Fruit fly (Drosophila melanogaster) whole organism, adult: ENCODE results near the gene CG34130.
A peak's percentile ranks its signal among the peaks of the same experiment; 100 is the strongest.

ENCODE experiments used
- CG11617 ChIP-seq: fragments of 200-800 bp; sonication (Bioruptor generic); optimal IDR thresholded peaks from 2 replicates; lab custom pipeline; 2017; ENCODE audit warnings: mild to moderate bottlenecking, missing biosample characterization, missing genetic modification reagents, missing genetic modification characterization
- CG12768 ChIP-seq: fragments of 200-800 bp; sonication (Bioruptor generic); optimal IDR thresholded peaks from 2 replicates; lab custom pipeline; 2017; ENCODE audit warnings: missing biosample characterization, missing genetic modification characterization, mild to moderate bottlenecking, moderate library complexity, missing genetic modification reagents
- CG14711 ChIP-seq: fragments of 200-800 bp; sonication (Bioruptor generic); optimal IDR thresholded peaks from 2 replicates; lab custom pipeline; 2018; ENCODE audit warnings: missing biosample characterization, mild to moderate bottlenecking, missing genetic modification characterization, moderate library complexity
- CG1620 ChIP-seq: fragments of 200-800 bp; sonication (Bioruptor generic); optimal IDR thresholded peaks from 2 replicates; lab custom pipeline; 2016; ENCODE audit warnings: missing biosample characterization, missing genetic modification characterization
- CG33017 ChIP-seq: fragments of 200-800 bp; sonication (Bioruptor generic); optimal IDR thresholded peaks from 2 replicates; lab custom pipeline; 2018; ENCODE audit warnings: missing biosample characterization, mild to moderate bottlenecking, missing genetic modification characterization, moderate library complexity
- CG5204 ChIP-seq: fragments of 200-800 bp; sonication (Bioruptor generic); optimal IDR thresholded peaks from 2 replicates; lab custom pipeline; 2016; ENCODE audit warnings: missing biosample characterization, missing genetic modification characterization
- CG7045 ChIP-seq: fragments of 200-800 bp; sonication (Bioruptor generic); optimal IDR thresholded peaks from 2 replicates; lab custom pipeline; 2017; ENCODE audit warnings: missing biosample characterization, mild to moderate bottlenecking, missing genetic modification characterization
- CG7101 ChIP-seq: fragments of 200-800 bp; sonication (Bioruptor generic); optimal IDR thresholded peaks from 2 replicates; lab custom pipeline; 2018; ENCODE audit warnings: missing biosample characterization, mild to moderate bottlenecking, missing genetic modification characterization, moderate library complexity
- Clk ChIP-seq: fragments of 200-800 bp; sonication (Bioruptor generic); optimal IDR thresholded peaks from 2 replicates; lab custom pipeline; 2017; ENCODE audit warnings: missing biosample characterization, missing genetic modification characterization
- Crg-1 ChIP-seq: fragments of 200-800 bp; sonication (Bioruptor generic); optimal IDR thresholded peaks from 2 replicates; lab custom pipeline; 2016; ENCODE audit warnings: missing biosample characterization, missing genetic modification characterization
- Hr96 ChIP-seq: fragments of 200-800 bp; sonication (Bioruptor generic); optimal IDR thresholded peaks from 2 replicates; lab custom pipeline; 2016; ENCODE audit warnings: missing biosample characterization, missing genetic modification characterization
- Mnt ChIP-seq: fragments of 200-800 bp; sonication (Bioruptor generic); optimal IDR thresholded peaks from 2 replicates; lab custom pipeline; 2016; ENCODE audit warnings: missing biosample characterization, mild to moderate bottlenecking, missing genetic modification characterization
- bab1 ChIP-seq: fragments of 200-800 bp; sonication (Bioruptor generic); optimal IDR thresholded peaks from 3 replicates; lab custom pipeline; 2019; ENCODE audit warnings: missing biosample characterization, mild to moderate bottlenecking, missing genetic modification characterization, moderate library complexity
- cic ChIP-seq: fragments of 200-800 bp; sonication (Bioruptor generic); optimal IDR thresholded peaks from 2 replicates; lab custom pipeline; 2017; ENCODE audit warnings: missing biosample characterization, mild to moderate bottlenecking, missing genetic modification characterization, moderate library complexity
- cnc ChIP-seq, 2 experiments: fragments of >200 bp; optimal IDR thresholded peaks; 2 replicates each; lab custom pipeline; 2017
- kay ChIP-seq: fragments of 200-800 bp; sonication (Bioruptor generic); peaks from one replicate; lab custom pipeline; 2016; ENCODE audit warnings: missing biosample characterization, missing genetic modification characterization, borderline replicate concordance
- ovo ChIP-seq: fragments of 200-800 bp; sonication (Bioruptor generic); optimal IDR thresholded peaks from 2 replicates; lab custom pipeline; 2016; ENCODE audit warnings: missing biosample characterization, missing genetic modification characterization
- pad ChIP-seq: fragments of 200-800 bp; sonication (Bioruptor generic); optimal IDR thresholded peaks from 3 replicates; lab custom pipeline; 2017; ENCODE audit warnings: missing biosample characterization, missing genetic modification characterization, mild to moderate bottlenecking, moderate library complexity, missing genetic modification reagents
- tj ChIP-seq: fragments of 200-800 bp; sonication (Bioruptor generic); optimal IDR thresholded peaks from 3 replicates; lab custom pipeline; 2017; ENCODE audit warnings: missing biosample characterization, mild to moderate bottlenecking, missing genetic modification characterization, moderate library complexity
- toe ChIP-seq: fragments of 200-800 bp; sonication (Bioruptor generic); optimal IDR thresholded peaks from 2 replicates; lab custom pipeline; 2016; ENCODE audit warnings: missing biosample characterization, missing genetic modification characterization

Gene CG34130

dm6 chr3R:26228026-26228635 lies 38.4 kb upstream of the CG34130 start:
- TF ChIP-seq ovo (GFP tag; lab: Kevin White, UChicago) (peak; percentile 85), Hr96 (GFP tag; lab: Kevin White, UChicago) (peak; percentile 38), Mnt (peak; percentile 53), pad (GFP tag; lab: Kevin White, UChicago) (peak; percentile 41), toe (GFP tag; lab: Kevin White, UChicago) (peak; percentile 57), CG33017 (peak; percentile 49), cic (GFP tag; lab: Kevin White, UChicago) (peak; percentile 66), CG5204 (no peak), CG11617 (GFP tag; lab: Kevin White, UChicago) (peak; percentile 41), bab1 (GFP tag; lab: Kevin White, UChicago) (no peak), cnc (optimal IDR thresholded peaks at IDR 0.05; lab: Kevin White, UChicago) (no peak), CG14711 (tag; lab: Kevin White, UChicago) (peak; percentile 47), CG1620 (GFP tag; lab: Kevin White, UChicago) (peak; percentile 86), Clk (GFP tag; lab: Kevin White, UChicago) (peak; percentile 53), Crg-1 (GFP tag; lab: Kevin White, UChicago) (peak; percentile 93), kay (GFP tag; lab: Kevin White, UChicago) (no peak), CG7045 (GFP tag; lab: Kevin White, UChicago) (peak; percentile 81), CG7101 (tag; lab: Kevin White, UChicago) (peak; percentile 78), tj (GFP tag; lab: Kevin White, UChicago) (no peak), CG12768 (GFP tag; lab: Kevin White, UChicago) (peak; percentile 71)

DNA sequence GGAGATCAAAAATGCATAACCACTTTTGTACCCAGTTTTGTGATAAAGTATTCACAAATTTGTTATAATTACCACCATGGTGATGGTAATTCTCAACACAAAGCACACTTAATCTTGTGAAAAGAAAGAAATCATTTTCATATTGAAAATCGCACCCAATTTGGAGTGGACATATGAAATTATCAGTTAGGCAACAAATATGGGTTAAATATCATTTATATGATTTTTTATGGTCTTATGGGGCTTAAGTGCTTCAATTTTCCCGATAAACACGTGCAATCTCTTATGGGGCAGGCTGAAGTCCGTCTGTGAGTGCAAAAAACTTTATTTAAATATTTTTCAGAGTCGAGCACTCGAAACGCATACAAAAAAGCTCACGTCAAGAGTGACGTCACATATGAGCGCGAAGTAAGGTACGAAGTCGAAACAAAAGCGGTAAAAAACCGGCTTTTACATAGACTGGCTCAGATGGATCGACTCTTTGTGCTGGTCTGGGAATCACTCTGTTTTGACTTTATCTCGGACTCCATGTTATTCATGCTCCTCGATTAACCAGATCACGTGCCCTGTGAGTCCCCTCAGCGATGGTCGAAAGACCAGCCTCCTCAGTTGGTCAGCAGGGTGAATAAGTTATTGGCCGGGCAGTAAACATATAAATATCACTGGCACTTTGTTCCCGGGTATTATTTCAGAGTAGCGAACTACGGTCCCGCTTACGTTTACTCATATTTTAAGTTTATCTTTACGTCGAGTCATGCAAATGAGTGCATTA lies 36.9 kb upstream of the CG34130 start:
- peak; percentile 19 for TF ChIP-seq tj (GFP tag; lab: Kevin White, UChicago)
- no peak for TF ChIP-seq CG12768 (GFP tag; lab: Kevin White, UChicago)

DNA sequence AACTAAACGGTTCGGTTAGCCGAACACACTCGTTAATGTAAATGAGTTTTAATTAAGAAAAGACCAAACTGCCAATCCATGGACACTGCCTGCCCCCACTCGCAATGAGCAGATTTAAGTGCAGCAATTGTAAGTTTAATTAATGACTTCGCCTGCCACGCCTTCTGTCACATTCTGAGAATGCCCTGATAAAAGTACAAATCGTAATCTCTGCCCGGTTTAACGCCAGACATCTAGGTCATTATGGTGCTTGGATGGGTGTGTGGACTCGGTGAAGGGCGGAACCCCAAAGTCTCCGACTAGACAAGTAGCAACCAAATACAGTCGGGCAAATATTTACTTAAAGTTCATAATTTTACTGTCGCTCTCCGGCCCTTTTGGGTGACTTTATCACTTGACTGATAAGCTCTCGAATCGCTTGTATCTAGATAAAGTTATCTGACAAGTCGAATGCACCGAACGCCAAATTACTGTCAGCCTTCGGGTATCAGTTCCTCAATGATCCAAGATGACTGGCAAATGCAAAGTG lies 32.4 kb upstream of the CG34130 start:
- TF ChIP-seq cnc (optimal IDR thresholded peaks at IDR 0.05; lab: Kevin White, UChicago) (peak in 1 of 2 experiments; percentile 13), CG14711 (tag; lab: Kevin White, UChicago) (no peak), cic (GFP tag; lab: Kevin White, UChicago) (peak; percentile 32)

DNA sequence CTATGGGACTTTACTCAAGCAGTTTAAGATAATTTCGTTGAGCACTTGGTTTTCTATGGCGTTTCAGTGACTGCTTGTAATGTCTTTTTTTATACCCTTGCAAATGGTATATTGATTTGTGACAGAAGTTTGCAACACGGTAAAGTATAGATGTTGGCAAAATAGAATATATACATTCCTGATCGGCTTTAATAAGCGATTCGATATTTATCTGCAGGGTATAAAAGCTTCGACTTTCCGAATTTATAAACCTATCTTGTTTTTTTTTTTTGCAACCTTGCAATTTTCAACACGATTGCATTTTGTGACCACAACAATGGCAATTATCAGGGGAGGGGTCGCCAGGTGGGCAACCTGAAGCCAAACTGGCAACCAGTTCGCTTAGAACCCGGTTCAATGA lies 24.5 kb upstream of the CG34130 start:
- TF ChIP-seq CG11617 (GFP tag; lab: Kevin White, UChicago): no peak
- no peak for TF ChIP-seq cic (GFP tag; lab: Kevin White, UChicago)
- TF ChIP-seq CG1620 (GFP tag; lab: Kevin White, UChicago): no peak
- TF ChIP-seq kay (GFP tag; lab: Kevin White, UChicago): peak; percentile 14
- TF ChIP-seq CG7101 (tag; lab: Kevin White, UChicago): peak; percentile 7
- TF ChIP-seq tj (GFP tag; lab: Kevin White, UChicago): peak; percentile 78
- no peak for TF ChIP-seq Clk (GFP tag; lab: Kevin White, UChicago)
- peak; percentile 11 for TF ChIP-seq Hr96 (GFP tag; lab: Kevin White, UChicago)
- TF ChIP-seq CG14711 (tag; lab: Kevin White, UChicago): peak; percentile 12

DNA sequence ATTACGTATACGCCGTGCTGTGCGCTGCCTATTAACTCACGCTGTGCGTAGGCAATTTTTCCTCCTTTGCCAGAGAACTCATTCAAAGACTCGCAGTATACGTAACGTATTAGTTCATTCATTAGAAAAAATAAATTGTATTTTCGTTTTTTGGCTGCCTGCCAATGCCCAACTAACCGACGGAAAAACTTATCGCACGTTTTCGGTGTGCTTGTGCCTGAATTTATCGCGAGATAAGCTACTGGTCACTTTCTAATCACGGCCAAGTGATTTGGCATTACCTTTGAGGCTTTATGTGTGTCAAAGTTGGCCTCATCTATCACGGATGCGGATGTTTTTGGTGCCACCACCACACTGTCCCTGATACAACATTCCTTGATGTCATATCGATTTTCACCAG lies 23.2 kb upstream of the CG34130 start:
- TF ChIP-seq Crg-1 (GFP tag; lab: Kevin White, UChicago) (no peak), Hr96 (GFP tag; lab: Kevin White, UChicago) (no peak), CG7101 (tag; lab: Kevin White, UChicago) (no peak)

dm6 chr3R:26194933-26195452 lies 5.2 kb upstream of the CG34130 start:
- TF ChIP-seq CG7101 (tag; lab: Kevin White, UChicago) (no peak), tj (GFP tag; lab: Kevin White, UChicago) (no peak), pad (GFP tag; lab: Kevin White, UChicago) (no peak), Clk (GFP tag; lab: Kevin White, UChicago) (no peak)

DNA sequence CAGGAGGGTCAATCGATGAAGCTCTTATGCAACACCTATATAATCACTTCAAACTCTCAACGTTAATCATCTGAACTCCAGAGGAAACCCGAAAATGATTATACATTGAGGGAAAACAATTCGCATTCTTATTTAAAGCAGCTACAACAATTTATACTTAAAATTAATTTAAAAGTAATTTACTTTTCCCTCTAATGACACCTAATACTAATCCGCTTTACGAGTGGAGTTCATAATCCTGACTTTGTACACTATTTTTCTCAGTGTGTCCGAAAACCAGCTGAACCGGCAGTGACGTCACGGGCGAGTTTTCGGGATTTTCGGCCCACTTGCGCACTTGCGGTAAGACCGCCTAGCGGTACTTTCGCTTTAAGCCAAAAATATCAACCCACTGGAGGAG lies 2.5 kb upstream of the CG34130 start:
- TF ChIP-seq Clk (GFP tag; lab: Kevin White, UChicago) (no peak), CG33017 (no peak), Mnt (no peak), toe (GFP tag; lab: Kevin White, UChicago) (no peak), kay (GFP tag; lab: Kevin White, UChicago) (no peak), cic (GFP tag; lab: Kevin White, UChicago) (no peak), CG12768 (GFP tag; lab: Kevin White, UChicago) (no peak), pad (GFP tag; lab: Kevin White, UChicago) (no peak)
